Worm (Caenorhabditis elegans) whole organism, L4 larva: ENCODE data around the gene srxa-9.
A peak's percentile ranks its signal among the peaks of the same experiment; 100 is the strongest.

Experiments
- F37D6.2 ChIP-seq: sonication (generic microtip); optimal IDR thresholded peaks from 2 replicates; lab custom pipeline; 2016; ENCODE audit warnings: mild to moderate bottlenecking, missing genetic modification characterization, missing compliant biosample characterization
- R02D3.7 ChIP-seq: fragments of 150-350 bp; sonication (generic microtip); optimal IDR thresholded peaks from 3 replicates; lab custom pipeline; 2014; ENCODE audit warnings: missing biosample characterization, missing genetic modification characterization
- ZK546.5 ChIP-seq, 2 experiments: sonication (generic microtip); optimal IDR thresholded peaks; 2 replicates each; lab custom pipeline; 2017; ENCODE audit warnings: missing biosample characterization in 2 of 2, missing genetic modification characterization in 2 of 2
- aha-1 ChIP-seq: fragments of 150-350 bp; peaks from one replicate; lab custom pipeline; 2014; ENCODE audit warnings: missing biosample characterization, missing genetic modification characterization
- aly-2 ChIP-seq: sonication (generic microtip); optimal IDR thresholded peaks from 2 replicates; lab custom pipeline; 2018; ENCODE audit warnings: missing biosample characterization, missing genetic modification characterization
- ama-1 ChIP-seq: fragments of 150-350 bp; optimal IDR thresholded peaks from 2 replicates; lab custom pipeline; 2014; ENCODE audit warnings: inconsistent platforms, mixed read lengths
- attf-4 ChIP-seq: sonication (generic microtip); optimal IDR thresholded peaks from 3 replicates; lab custom pipeline; 2017; ENCODE audit warnings: missing biosample characterization, missing genetic modification characterization
- ceh-44 ChIP-seq: fragments of 200-800 bp; sonication (Bioruptor generic); IDR thresholded peaks from 2 replicates; pipeline ENCODE4 v1.3.6; 2022; ENCODE audit warnings: missing genetic modification reagents, missing genetic modification characterization, missing compliant biosample characterization
- cey-2 ChIP-seq: sonication (generic microtip); optimal IDR thresholded peaks from 3 replicates; lab custom pipeline; 2017; ENCODE audit warnings: missing genetic modification characterization, mild to moderate bottlenecking, missing compliant biosample characterization, antibody characterized with exemption, borderline replicate concordance; ENCODE audit not compliant: insufficient read depth
- daf-16 ChIP-seq, 3 experiments: sonication (generic microtip); optimal IDR thresholded peaks; 2 replicates each; lab custom pipeline; 2016 to 2017; ENCODE audit warnings: missing genetic modification characterization in 3 of 3, missing genetic modification reagents in 3 of 3, mild to moderate bottlenecking in 2 of 3, missing compliant biosample characterization in 2 of 3, missing biosample characterization in 1 of 3, moderate library complexity in 1 of 3
- dmd-6 ChIP-seq: fragments of 200-800 bp; sonication (Bioruptor generic); IDR thresholded peaks from 2 replicates; pipeline ENCODE4 v1.3.6; 2022; ENCODE audit warnings: missing genetic modification reagents, missing genetic modification characterization, missing compliant biosample characterization
- dmd-9 ChIP-seq: fragments of 200-800 bp; sonication (Bioruptor generic); IDR thresholded peaks from 2 replicates; pipeline ENCODE4 v1.3.6; 2022; ENCODE audit warnings: missing genetic modification reagents, missing genetic modification characterization, missing compliant biosample characterization
- dve-1 ChIP-seq: sonication (generic microtip); optimal IDR thresholded peaks from 2 replicates; lab custom pipeline; 2017; ENCODE audit warnings: antibody characterized with exemption, mild to moderate bottlenecking, missing genetic modification characterization, missing compliant biosample characterization; ENCODE audit not compliant: insufficient read depth
- egl-43 ChIP-seq: fragments of 200-800 bp; sonication (Bioruptor generic); IDR thresholded peaks from 2 replicates; pipeline ENCODE4 v1.3.6; 2022; ENCODE audit warnings: missing genetic modification reagents, missing genetic modification characterization, missing compliant biosample characterization
- gei-8 ChIP-seq: fragments of 200-800 bp; sonication (Bioruptor generic); optimal IDR thresholded peaks from 2 replicates; lab custom pipeline; 2018; ENCODE audit warnings: mild to moderate bottlenecking, missing genetic modification characterization, missing compliant biosample characterization
- hif-1 ChIP-seq, 2 experiments: sonication (generic microtip); optimal IDR thresholded peaks; 2 replicates each; lab custom pipeline; 2016 to 2017; ENCODE audit warnings: missing compliant biosample characterization in 2 of 2, missing genetic modification characterization in 2 of 2, missing genetic modification reagents in 2 of 2, missing genotype in 2 of 2, mild to moderate bottlenecking in 1 of 2
- hlh-11 ChIP-seq: fragments of 200-800 bp; sonication (Bioruptor generic); optimal IDR thresholded peaks from 2 replicates; lab custom pipeline; 2018; ENCODE audit warnings: mild to moderate bottlenecking, missing genetic modification characterization, missing compliant biosample characterization
- lin-39 ChIP-seq: fragments of 150-350 bp; optimal IDR thresholded peaks from 2 replicates; lab custom pipeline; 2014; ENCODE audit warnings: missing biosample characterization, missing genetic modification reagents, missing genetic modification characterization
- lir-3 ChIP-seq: sonication (generic microtip); optimal IDR thresholded peaks from 2 replicates; lab custom pipeline; 2016; ENCODE audit warnings: mild to moderate bottlenecking, missing genetic modification characterization, missing compliant biosample characterization
- mes-2 ChIP-seq: sonication (generic microtip); optimal IDR thresholded peaks from 2 replicates; lab custom pipeline; 2016; ENCODE audit warnings: missing genotype, mild to moderate bottlenecking, missing genetic modification characterization, missing compliant biosample characterization; ENCODE audit not compliant: poor library complexity, severe bottlenecking
- nhr-28 ChIP-seq: fragments of 150-350 bp; optimal IDR thresholded peaks from 2 replicates; lab custom pipeline; 2014; ENCODE audit warnings: missing biosample characterization, missing genetic modification characterization
- nhr-77 ChIP-seq: fragments of 150-350 bp; optimal IDR thresholded peaks from 2 replicates; lab custom pipeline; 2014; ENCODE audit warnings: missing biosample characterization, missing genetic modification characterization
- pha-4 ChIP-seq, 2 experiments: fragments of 150-350 bp in 1 of 2; fragments of 200-800 bp in 1 of 2; sonication (Bioruptor generic) in 1 of 2; IDR thresholded peaks in 1 of 2; optimal IDR thresholded peaks in 1 of 2; 2 replicates each; pipeline versions ENCODE4 v1.3.6 to Lab custom; 2014 to 2022; ENCODE audit warnings: missing genetic modification characterization in 2 of 2, missing genetic modification reagents in 2 of 2, missing biosample characterization in 1 of 2, missing compliant biosample characterization in 1 of 2
- pqm-1 ChIP-seq: sonication (generic microtip); optimal IDR thresholded peaks from 2 replicates; lab custom pipeline; 2017; ENCODE audit warnings: missing biosample characterization, missing genetic modification characterization
- sdz-12 ChIP-seq: fragments of 200-800 bp; sonication (Bioruptor generic); optimal IDR thresholded peaks from 2 replicates; lab custom pipeline; 2018; ENCODE audit warnings: mild to moderate bottlenecking, missing genetic modification characterization, missing compliant biosample characterization
- set-16 ChIP-seq: fragments of 200-800 bp; sonication (Bioruptor generic); IDR thresholded peaks from 2 replicates; pipeline ENCODE4 v1.3.6; 2022; ENCODE audit warnings: missing genetic modification reagents, missing genetic modification characterization, missing compliant biosample characterization
- skn-1 ChIP-seq: fragments of 150-350 bp; optimal IDR thresholded peaks from 2 replicates; lab custom pipeline; 2014; ENCODE audit warnings: missing biosample characterization, missing genetic modification characterization
- snpc-4 ChIP-seq: fragments of 150-350 bp; optimal IDR thresholded peaks from 2 replicates; lab custom pipeline; 2014; ENCODE audit warnings: missing biosample characterization, missing genetic modification characterization
- spr-1 ChIP-seq: sonication (generic microtip); optimal IDR thresholded peaks from 2 replicates; lab custom pipeline; 2016; ENCODE audit warnings: mild to moderate bottlenecking, missing genetic modification characterization, missing compliant biosample characterization
- unc-62 ChIP-seq, 3 experiments: fragments of 150-350 bp in 1 of 3; sonication (generic microtip); optimal IDR thresholded peaks in 2 of 3; peaks in 1 of 3; 1 replicate in 1 of 3; 2 replicates in 2 of 3; lab custom pipeline; 2014 to 2017; ENCODE audit warnings: missing biosample characterization in 3 of 3, missing genetic modification characterization in 3 of 3, missing genetic modification reagents in 3 of 3, missing genotype in 1 of 3
- vab-7 ChIP-seq: fragments of 200-800 bp; sonication (Bioruptor generic); IDR thresholded peaks from 2 replicates; pipeline ENCODE4 v1.3.6; 2022; ENCODE audit warnings: missing genetic modification reagents, missing genetic modification characterization, missing compliant biosample characterization

Gene srxa-9

ce11 chrX:15768532-15768931 lies 21.7 kb downstream of the srxa-9 start:
- TF ChIP-seq ceh-44: no peak
- no peak for TF ChIP-seq lin-39 (tag; lab: Kevin White, UChicago)
- TF ChIP-seq ZK546.5 (tag; optimal IDR thresholded peaks at IDR 0.05; lab: Kevin White, UChicago): no peak
- TF ChIP-seq ama-1 (lab: Kevin White, UChicago): no peak
- peak; percentile 26 for TF ChIP-seq aha-1 (tag; lab: Kevin White, UChicago)
- no peak for TF ChIP-seq spr-1 (tag; lab: Kevin White, UChicago)
- TF ChIP-seq attf-4 (tag; lab: Kevin White, UChicago): no peak
- no peak for TF ChIP-seq skn-1 (tag; lab: Kevin White, UChicago)

- TF ChIP-seq vab-7 (GFP tag; lab: Robert Waterston, UW) (no peak), dve-1 (tag; lab: Kevin White, UChicago) (peak; percentile 18), cey-2 (tag; lab: Kevin White, UChicago) (no peak), nhr-77 (peak; percentile 24), dmd-9 (GFP tag; lab: Robert Waterston, UW) (no peak), R02D3.7 (tag; lab: Kevin White, UChicago) (no peak), daf-16 (GFP tag; optimal IDR thresholded peaks at IDR 0.05; lab: Kevin White, UChicago) (no peak), daf-16 (tag; optimal IDR thresholded peaks at IDR 0.05; lab: Kevin White, UChicago) (peak; percentile 59), nhr-28 (peak; percentile 14), pqm-1 (tag; lab: Kevin White, UChicago) (peak; percentile 49)
Measured at ce11 chrX:15769895-15770559, 23.2 kb downstream of the srxa-9 start.

ce11 chrX:15770787-15771186 lies 24.0 kb downstream of the srxa-9 start:
- TF ChIP-seq snpc-4 (tag; lab: Kevin White, UChicago) (no peak), egl-43 (GFP tag; lab: Robert Waterston, UW) (no peak), aha-1 (tag; lab: Kevin White, UChicago) (no peak), sdz-12 (GFP tag; lab: Kevin White, UChicago) (no peak), hif-1 (tag; optimal IDR thresholded peaks at IDR 0.05; lab: Kevin White, UChicago) (no peak), dve-1 (tag; lab: Kevin White, UChicago) (no peak), set-16 (GFP tag; lab: Robert Waterston, UW) (peak; percentile 37; the same call in 1 of the 2 replicates)

DNA sequence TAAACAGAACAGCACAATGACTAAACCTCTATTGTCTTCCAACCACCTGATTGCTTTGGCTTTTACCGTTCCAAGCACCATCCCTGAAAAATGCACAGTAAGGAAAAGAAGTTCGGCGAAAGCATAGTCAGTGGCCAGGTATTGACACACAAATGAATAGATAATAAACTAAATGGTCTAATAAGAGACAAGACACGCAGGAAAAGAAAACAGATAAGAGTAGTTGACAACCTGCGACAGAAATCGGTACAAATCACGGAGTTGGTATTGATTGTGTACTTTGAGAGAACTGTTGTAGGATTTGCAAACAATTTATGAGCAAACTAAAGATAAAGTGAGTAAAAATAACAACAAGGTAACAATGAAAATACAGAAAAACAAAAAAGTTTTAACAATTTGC lies 24.6 kb downstream of the srxa-9 start, which contains the start of gene Y7A5A.1:
Gene Y7A5A.1, minus strand, starts transcription at position 83 of the 400 bp plus-strand sequence.
- TF ChIP-seq daf-16 (GFP tag; optimal IDR thresholded peaks at IDR 0.05; lab: Kevin White, UChicago) (no peak), daf-16 (tag; optimal IDR thresholded peaks at IDR 0.05; lab: Kevin White, UChicago) (peak; percentile 96), lir-3 (no peak), nhr-28 (peak; percentile 43), pha-4 (GFP tag; IDR thresholded peaks at IDR 0.05; lab: Robert Waterston, UW) (no peak), pha-4 (tag; optimal IDR thresholded peaks at IDR 0.05; lab: Kevin White, UChicago) (no peak), hlh-11 (tag; lab: Kevin White, UChicago) (peak; percentile 20), aha-1 (tag; lab: Kevin White, UChicago) (peak; percentile 26), pqm-1 (tag; lab: Kevin White, UChicago) (peak; percentile 61), mes-2 (peak; percentile 21), sdz-12 (GFP tag; lab: Kevin White, UChicago) (no peak), unc-62 (GFP tag; optimal IDR thresholded peaks at IDR 0.05 in 1 of 2; lab: Kevin White, UChicago) (peak in 1 of 2 experiments; percentile 55), unc-62 (tag; optimal IDR thresholded peaks at IDR 0.05; lab: Kevin White, UChicago) (no peak), dve-1 (tag; lab: Kevin White, UChicago) (peak; percentile 15), dmd-6 (GFP tag; lab: Robert Waterston, UW) (peak; percentile 51; the same call in 1 of the 2 replicates)

DNA sequence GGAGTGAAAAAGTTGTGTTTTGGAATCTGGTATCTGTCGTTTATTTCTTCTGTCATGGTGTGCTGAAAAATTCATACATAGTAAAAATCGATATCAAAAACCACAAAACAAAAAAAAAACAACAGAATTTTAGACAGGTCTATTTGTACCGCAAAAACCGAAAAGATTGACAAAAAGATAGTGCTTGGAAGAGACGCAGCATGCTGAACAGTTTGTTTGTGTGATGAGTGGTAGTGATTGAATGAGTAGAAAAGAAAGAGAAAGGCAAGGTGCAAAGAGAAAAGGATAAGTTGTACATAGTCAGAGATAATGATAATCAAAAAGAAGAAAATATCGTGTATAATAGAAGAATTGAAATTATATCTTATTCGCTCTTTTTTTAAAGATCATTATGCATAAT lies 25.9 kb downstream of the srxa-9 start, which contains the start of gene Y7A5A.2:
Gene Y7A5A.2, minus strand, starts transcription at position 62 of the 400 bp plus-strand sequence.
- no peak for TF ChIP-seq gei-8 (GFP tag; lab: Kevin White, UChicago)
- TF ChIP-seq nhr-28: peak; percentile 9
- TF ChIP-seq dve-1 (tag; lab: Kevin White, UChicago): peak; percentile 38
- TF ChIP-seq daf-16 (GFP tag; optimal IDR thresholded peaks at IDR 0.05; lab: Kevin White, UChicago): no peak
- TF ChIP-seq daf-16 (tag; optimal IDR thresholded peaks at IDR 0.05; lab: Kevin White, UChicago): peak; percentile 53
- TF ChIP-seq aly-2: no peak
- TF ChIP-seq F37D6.2 (tag; lab: Kevin White, UChicago): no peak
- TF ChIP-seq unc-62 (GFP tag; optimal IDR thresholded peaks at IDR 0.05 in 1 of 2; lab: Kevin White, UChicago): peak in 1 of 2 experiments; percentile 97
- no peak for TF ChIP-seq unc-62 (tag; optimal IDR thresholded peaks at IDR 0.05; lab: Kevin White, UChicago)
- TF ChIP-seq, all 104 proteins: peak for 4
